Worm (Caenorhabditis elegans) whole organism, late embryonic: ENCODE data around the gene BE10.4.

Experiments
- che-1 ChIP-seq: sonication (generic microtip); optimal IDR thresholded peaks from 2 replicates; lab custom pipeline; 2016; ENCODE audit warnings: mild to moderate bottlenecking, missing genetic modification characterization, missing compliant biosample characterization
- ets-4 ChIP-seq: sonication (generic microtip); optimal IDR thresholded peaks from 2 replicates; lab custom pipeline; 2016; ENCODE audit warnings: missing genetic modification characterization, missing compliant biosample characterization
- fkh-10 ChIP-seq: fragments of 150-350 bp; optimal IDR thresholded peaks from 2 replicates; lab custom pipeline; 2014; ENCODE audit warnings: missing biosample characterization, missing genetic modification reagents, missing genetic modification characterization
- hlh-8 ChIP-seq: sonication (generic microtip); optimal IDR thresholded peaks from 2 replicates; lab custom pipeline; 2016; ENCODE audit warnings: missing genotype, missing genetic modification characterization, missing compliant biosample characterization
- lin-11 ChIP-seq: fragments of 200-800 bp; sonication (Bioruptor generic); optimal IDR thresholded peaks from 2 replicates; lab custom pipeline; 2018; ENCODE audit warnings: mild to moderate bottlenecking, missing genetic modification characterization, missing compliant biosample characterization
- nfya-1 ChIP-seq: sonication (generic microtip); optimal IDR thresholded peaks from 2 replicates; lab custom pipeline; 2017; ENCODE audit warnings: missing genetic modification characterization, mild to moderate bottlenecking, missing compliant biosample characterization, antibody characterized with exemption, moderate library complexity
- npax-4 ChIP-seq: sonication (generic microtip); optimal IDR thresholded peaks from 2 replicates; lab custom pipeline; 2016; ENCODE audit warnings: missing genetic modification characterization, missing compliant biosample characterization

- no peak for TF ChIP-seq hlh-8 (tag; lab: Kevin White, UChicago)
- no peak for TF ChIP-seq npax-4 (tag; lab: Kevin White, UChicago)
- TF ChIP-seq lin-11 (tag; lab: Kevin White, UChicago) = no peak
- TF ChIP-seq fkh-10 (GFP tag; lab: Kevin White, UChicago) = no peak
- no peak for TF ChIP-seq nfya-1
- TF ChIP-seq ets-4 = no peak
- TF ChIP-seq che-1 (tag; lab: Kevin White, UChicago) = no peak
Measured at ce11 chrIII:12764241-12764640, 49.1 kb upstream of the BE10.4 start, which contains the start of the genes irld-19 and irld-61.
